Worm (Caenorhabditis elegans) whole organism, L2 larva: ENCODE measurements around the gene gba-4.

Experiments used
- aly-2 ChIP-seq: fragments of 150-350 bp; optimal IDR thresholded peaks from 2 replicates; lab custom pipeline; 2014; ENCODE audit warnings: missing biosample characterization, missing genetic modification characterization
- ama-1 ChIP-seq: fragments of 150-350 bp; optimal IDR thresholded peaks from 2 replicates; lab custom pipeline; 2018; ENCODE audit warnings: inconsistent platforms
- ceh-82 ChIP-seq: fragments of 150-350 bp; optimal IDR thresholded peaks from 2 replicates; lab custom pipeline; 2014; ENCODE audit warnings: missing biosample characterization, missing genetic modification characterization
- egl-27 ChIP-seq: sonication (generic microtip); optimal IDR thresholded peaks from 3 replicates; lab custom pipeline; 2017; ENCODE audit warnings: missing biosample characterization, missing genetic modification reagents, missing genetic modification characterization
- elt-1 ChIP-seq: fragments of 150-350 bp; optimal IDR thresholded peaks from 2 replicates; lab custom pipeline; 2014; ENCODE audit warnings: missing biosample characterization, missing genetic modification characterization
- lin-13 ChIP-seq: fragments of 150-350 bp; optimal IDR thresholded peaks from 2 replicates; lab custom pipeline; 2014; ENCODE audit warnings: missing biosample characterization, missing genetic modification reagents, missing genetic modification characterization
- lin-39 ChIP-seq: fragments of 150-350 bp; optimal IDR thresholded peaks from 2 replicates; lab custom pipeline; 2014; ENCODE audit warnings: missing biosample characterization, missing genetic modification reagents, missing genetic modification characterization
- nhr-21 ChIP-seq: fragments of 150-350 bp; optimal IDR thresholded peaks from 2 replicates; lab custom pipeline; 2014; ENCODE audit warnings: missing biosample characterization, missing genetic modification characterization
- nhr-237 ChIP-seq: fragments of 150-350 bp; optimal IDR thresholded peaks from 2 replicates; lab custom pipeline; 2014; ENCODE audit warnings: missing biosample characterization, missing genetic modification characterization
- nhr-77 ChIP-seq: fragments of 150-350 bp; optimal IDR thresholded peaks from 2 replicates; lab custom pipeline; 2014; ENCODE audit warnings: missing biosample characterization, missing genetic modification characterization
- snpc-4 ChIP-seq: fragments of 150-350 bp; optimal IDR thresholded peaks from 2 replicates; lab custom pipeline; 2014; ENCODE audit warnings: missing biosample characterization, missing genetic modification characterization
- unc-62 ChIP-seq: fragments of 150-350 bp; optimal IDR thresholded peaks from 2 replicates; lab custom pipeline; 2014; ENCODE audit warnings: missing biosample characterization, missing genetic modification reagents, missing genetic modification characterization
- ztf-4 ChIP-seq: fragments of 150-350 bp; optimal IDR thresholded peaks from 2 replicates; lab custom pipeline; 2014; ENCODE audit warnings: missing biosample characterization, missing genetic modification characterization

DNA sequence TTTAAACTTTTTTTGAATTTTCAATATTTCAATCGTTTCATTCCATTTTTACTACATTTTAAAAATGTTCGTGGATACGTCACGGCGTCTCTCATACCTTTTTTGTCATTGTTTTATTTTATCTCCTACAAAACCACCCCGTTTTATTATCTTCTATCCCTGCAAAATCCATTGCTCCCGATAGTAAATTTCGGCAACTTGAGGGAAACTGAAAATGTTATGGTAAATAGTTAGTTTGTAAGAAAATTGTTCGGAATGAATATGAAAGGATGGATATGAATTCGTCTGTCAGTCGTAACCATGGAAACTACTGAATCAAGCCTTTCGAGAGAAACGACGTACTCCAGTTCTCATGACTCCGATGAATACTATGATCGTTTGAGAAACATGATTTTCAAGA, 30.6 kb upstream of the gba-4 start, which contains the start of gene F41H10.2:
- TF ChIP-seq egl-27 (tag; lab: Kevin White, UChicago) (no peak), ama-1 (lab: Kevin White, UChicago) (no peak), lin-39 (no peak), nhr-21 (tag; lab: Kevin White, UChicago) (no peak), ztf-4 (tag; lab: Kevin White, UChicago) (no peak), snpc-4 (tag; lab: Kevin White, UChicago) (no peak), nhr-77 (tag; lab: Kevin White, UChicago) (no peak), ceh-82 (tag; lab: Kevin White, UChicago) (no peak), aly-2 (tag; lab: Kevin White, UChicago) (no peak), lin-13 (GFP tag; lab: Kevin White, UChicago) (no peak), unc-62 (GFP tag; lab: Kevin White, UChicago) (no peak), elt-1 (tag; lab: Kevin White, UChicago) (no peak), nhr-237 (no peak)
